Worm (Caenorhabditis elegans) whole organism, L4/young adult: Measurements from ENCODE around the gene F15D4.6.

ENCODE experiments used
- W03F9.2 ChIP-seq: fragments of 150-350 bp; optimal IDR thresholded peaks from 2 replicates; lab custom pipeline; 2014; ENCODE audit warnings: missing biosample characterization, missing genetic modification characterization
- him-1 ChIP-seq: sonication (generic microtip); optimal IDR thresholded peaks from 2 replicates; lab custom pipeline; 2016; ENCODE audit warnings: missing genotype, missing genetic modification reagents, missing genetic modification characterization, missing compliant biosample characterization

DNA sequence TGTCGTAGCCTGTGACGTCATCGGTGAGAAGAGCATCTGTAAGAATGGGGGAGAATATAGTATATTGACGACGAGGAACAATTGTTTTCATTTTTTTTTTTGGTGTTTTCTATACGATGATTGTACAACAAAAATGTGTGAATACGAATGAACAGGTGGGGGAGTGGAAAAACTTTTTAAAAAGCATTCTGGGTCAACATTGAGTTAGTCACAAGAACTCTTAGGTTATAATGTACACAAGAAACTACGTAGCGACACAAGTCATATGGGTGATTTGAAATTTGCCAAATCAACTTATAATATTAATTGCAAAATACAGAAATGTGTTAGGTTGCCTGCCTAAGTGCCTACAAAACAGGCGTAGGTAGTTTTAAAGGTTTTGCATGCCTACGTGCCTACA lies 35.2 kb downstream of the F15D4.6 start:
- TF ChIP-seq him-1 (tag; lab: Kevin White, UChicago) (no peak), W03F9.2 (no peak)
